Worm (Caenorhabditis elegans): ENCODE measurements around the gene arrd-19.

arrd-19 gene

ce11 chrV:3315308-3315707, at the start of gene arrd-19:
arrd-19 (minus strand) TSS chrV:3315516.
- TF ChIP-seq pax-1 (tag; optimal IDR thresholded peaks at IDR 0.05) (peak; percentile 8), nhr-11 (tag; optimal IDR thresholded peaks at IDR 0.05) (no peak)

ce11 chrV:3362475-3362874, 47.2 kb upstream of the arrd-19 start, which contains the start of gene C04E12.4:
C04E12.4 (plus strand) TSS chrV:3362775.
- TF ChIP-seq fkh-10 (GFP tag; optimal IDR thresholded peaks at IDR 0.05) (no peak), ceh-22 (tag; optimal IDR thresholded peaks at IDR 0.05) (no peak), rnt-1 (tag; optimal IDR thresholded peaks at IDR 0.05) (no peak)

DNA sequence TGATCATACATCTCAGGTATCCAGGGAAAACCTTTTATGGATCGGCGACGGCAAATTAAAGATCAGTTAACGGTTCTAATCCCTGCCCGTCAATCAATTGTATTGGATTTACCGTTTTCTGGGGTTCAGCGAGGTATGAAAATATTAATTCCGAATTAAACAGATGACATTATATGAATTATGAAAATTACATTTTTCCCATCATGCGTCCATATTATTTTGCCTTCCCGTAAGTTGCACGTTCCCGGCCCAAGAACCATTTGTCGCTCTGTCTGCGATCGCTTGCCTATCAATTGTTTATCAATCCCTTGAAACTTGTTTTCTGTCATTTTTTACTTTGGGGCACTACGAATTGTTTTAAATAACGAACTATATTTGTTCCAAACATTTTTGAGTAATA, 46.3 kb upstream of the arrd-19 start:
- TF ChIP-seq hlh-30 (tag; optimal IDR thresholded peaks at IDR 0.05; ENCODE audit: insufficient read depth) (no peak), unc-86 (tag; optimal IDR thresholded peaks at IDR 0.05) (no peak), C08G9.2 (tag; optimal IDR thresholded peaks at IDR 0.05) (no peak), ahr-1 (tag; optimal IDR thresholded peaks at IDR 0.05) (no peak), pqm-1 (tag; optimal IDR thresholded peaks at IDR 0.05) (no peak), pha-2 (tag; optimal IDR thresholded peaks at IDR 0.05) (no peak), ceh-14 (tag; optimal IDR thresholded peaks at IDR 0.05) (no peak), fax-1 (tag; optimal IDR thresholded peaks at IDR 0.05) (no peak), tbx-7 (tag; optimal IDR thresholded peaks at IDR 0.05) (no peak), pag-3 (tag; optimal IDR thresholded peaks at IDR 0.05; ENCODE audit: borderline replicate concordance) (no peak), ama-1 (optimal IDR thresholded peaks at IDR 0.05) (no peak), tbx-2 (tag; optimal IDR thresholded peaks at IDR 0.05) (no peak), eyg-1 (tag; optimal IDR thresholded peaks at IDR 0.05) (no peak), zip-5 (tag; optimal IDR thresholded peaks at IDR 0.05) (no peak), ceh-24 (tag; optimal IDR thresholded peaks at IDR 0.05) (no peak), gmeb-2 (tag; optimal IDR thresholded peaks at IDR 0.05) (no peak), dmd-4 (tag; optimal IDR thresholded peaks at IDR 0.05; ENCODE audit: borderline replicate concordance) (no peak), ceh-6 (GFP tag; optimal IDR thresholded peaks at IDR 0.05) (no peak), hlh-15 (tag; optimal IDR thresholded peaks at IDR 0.05) (no peak)

DNA sequence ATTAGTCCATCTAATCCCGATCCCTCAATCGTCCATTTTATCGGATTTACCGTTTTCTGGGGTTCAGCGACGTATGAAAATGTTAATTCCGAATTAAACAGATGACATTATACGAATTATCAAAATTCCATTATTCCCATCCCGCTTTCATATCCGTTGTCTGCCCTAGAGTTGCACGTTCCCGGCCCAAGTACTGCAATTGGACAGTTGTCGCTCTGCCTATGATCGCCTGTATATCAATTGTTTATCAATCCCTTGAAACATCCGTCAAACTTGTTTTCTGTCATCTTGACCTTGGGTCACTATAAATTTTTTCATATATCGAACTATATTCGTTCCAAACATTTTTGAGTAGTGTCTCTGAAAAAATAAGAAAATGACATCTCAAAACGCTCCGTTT, 43.0 kb upstream of the arrd-19 start, which contains the start of gene C04E12.5:
C04E12.5 (plus strand) TSS at position 301 of the 400 bp plus-strand sequence.
- TF ChIP-seq ttx-3 (tag; optimal IDR thresholded peaks at IDR 0.05) (no peak), fkh-6 (tag; optimal IDR thresholded peaks at IDR 0.05) (no peak), pat-9 (tag; optimal IDR thresholded peaks at IDR 0.05) (no peak), ceh-2 (tag; optimal IDR thresholded peaks at IDR 0.05) (no peak), npax-4 (tag; optimal IDR thresholded peaks at IDR 0.05) (no peak), K02D7.2 (tag; optimal IDR thresholded peaks at IDR 0.05) (no peak), syd-9 (tag; optimal IDR thresholded peaks at IDR 0.05) (no peak), nfya-1 (tag; optimal IDR thresholded peaks at IDR 0.05) (no peak), madf-2 (tag; optimal IDR thresholded peaks at IDR 0.05) (no peak), odd-2 (tag; optimal IDR thresholded peaks at IDR 0.05) (no peak), hlh-6 (tag; optimal IDR thresholded peaks at IDR 0.05) (no peak), elt-4 (tag; optimal IDR thresholded peaks at IDR 0.05) (no peak)

DNA sequence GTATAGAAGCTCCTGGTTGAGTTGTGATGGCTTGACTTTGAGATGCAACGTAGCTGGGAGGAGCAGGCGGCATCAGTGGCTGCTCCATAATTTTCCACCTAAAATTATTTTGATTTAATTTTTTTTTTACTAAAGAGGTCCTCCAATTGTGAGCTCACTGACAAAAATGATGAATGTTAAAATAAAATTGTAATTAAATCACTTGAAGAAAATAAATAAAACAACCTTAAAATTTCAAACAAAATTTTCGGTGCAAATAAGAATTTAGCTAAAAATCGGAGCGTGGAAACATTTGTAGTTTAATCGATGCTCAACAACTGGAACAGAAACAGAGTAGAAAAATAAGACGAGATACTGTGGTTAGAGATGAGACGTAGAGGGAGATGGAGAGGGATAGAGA, 41.8 kb upstream of the arrd-19 start, which contains the start of gene scrm-3:
scrm-3 (minus strand) TSS at position 101 of the 400 bp plus-strand sequence.
- TF ChIP-seq ahr-1 (tag; optimal IDR thresholded peaks at IDR 0.05) (no peak), hlh-30 (tag; optimal IDR thresholded peaks at IDR 0.05; ENCODE audit: insufficient read depth) (no peak), sdc-2 (tag; optimal IDR thresholded peaks at IDR 0.05) (no peak), fkh-6 (tag; optimal IDR thresholded peaks at IDR 0.05) (no peak), ceh-34 (tag; optimal IDR thresholded peaks at IDR 0.05) (no peak), fax-1 (tag; optimal IDR thresholded peaks at IDR 0.05) (no peak), unc-86 (tag; optimal IDR thresholded peaks at IDR 0.05) (no peak), ceh-45 (GFP tag; IDR thresholded peaks at IDR 0.05) (no peak), zip-5 (tag; optimal IDR thresholded peaks at IDR 0.05) (no peak), ceh-9 (tag; optimal IDR thresholded peaks at IDR 0.05) (no peak), nhr-11 (tag; optimal IDR thresholded peaks at IDR 0.05) (no peak), elt-2 (tag; optimal IDR thresholded peaks at IDR 0.05) (no peak), pat-9 (tag; optimal IDR thresholded peaks at IDR 0.05) (no peak), ceh-24 (tag; optimal IDR thresholded peaks at IDR 0.05) (no peak)

Measured in whole organism, late embryonic.